Fruit fly (Drosophila melanogaster): ENCODE data around the gene CG42713.

The CG42713 gene

DNA sequence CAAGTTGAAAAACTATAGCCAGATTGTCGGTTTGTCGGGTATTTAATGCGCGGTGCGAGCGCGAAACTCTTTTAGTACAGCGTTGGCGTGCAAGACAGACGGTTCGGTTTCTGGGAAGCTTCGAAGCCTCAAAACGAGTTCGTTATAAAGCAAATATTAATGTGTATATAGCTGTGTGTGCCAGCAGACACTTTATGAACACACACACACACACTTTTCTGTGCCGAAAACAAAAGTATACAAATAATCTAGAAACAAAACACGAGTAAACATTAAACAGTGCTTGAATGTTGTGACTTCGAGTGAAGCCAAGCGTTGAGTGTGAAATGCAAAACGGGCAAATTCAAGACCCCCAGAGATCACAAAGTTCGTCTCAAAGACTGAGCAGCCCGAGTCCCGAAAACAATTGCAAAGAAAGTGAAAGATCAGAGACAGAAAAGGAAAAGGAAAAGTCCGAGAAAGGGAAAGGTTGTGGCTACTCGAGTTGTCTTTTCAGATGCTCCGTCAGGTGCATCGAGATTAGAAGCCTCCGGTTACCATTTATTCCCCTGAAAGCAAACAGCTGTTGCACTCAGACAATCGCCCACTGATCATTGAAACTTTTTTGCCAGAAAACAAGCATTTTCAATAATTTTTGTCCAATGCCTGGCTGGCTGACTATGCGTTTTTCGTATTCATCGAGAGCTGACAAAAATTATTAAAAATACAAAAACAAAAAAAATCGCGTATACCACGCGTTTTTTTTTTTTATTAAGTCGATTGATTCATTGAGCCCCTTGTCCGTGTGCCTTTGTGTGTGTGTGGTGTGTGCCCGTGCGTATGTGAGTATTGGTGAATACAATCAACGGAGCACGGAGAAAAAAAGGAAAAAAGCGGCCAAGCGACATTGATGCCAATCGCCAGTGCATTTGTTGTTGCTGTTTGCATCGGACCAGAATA lies 7.7 kb downstream of the CG42713 start, which contains the start of gene CG34398 (continued):
- TF ChIP-seq ara (GFP tag; IDR thresholded peaks at IDR 0.05) (peak; percentile 40; the same call in 1 of the 2 replicates), CG34224 (GFP tag; IDR thresholded peaks at IDR 0.05; ENCODE audit: partially characterized antibody) (no peak)

DNA sequence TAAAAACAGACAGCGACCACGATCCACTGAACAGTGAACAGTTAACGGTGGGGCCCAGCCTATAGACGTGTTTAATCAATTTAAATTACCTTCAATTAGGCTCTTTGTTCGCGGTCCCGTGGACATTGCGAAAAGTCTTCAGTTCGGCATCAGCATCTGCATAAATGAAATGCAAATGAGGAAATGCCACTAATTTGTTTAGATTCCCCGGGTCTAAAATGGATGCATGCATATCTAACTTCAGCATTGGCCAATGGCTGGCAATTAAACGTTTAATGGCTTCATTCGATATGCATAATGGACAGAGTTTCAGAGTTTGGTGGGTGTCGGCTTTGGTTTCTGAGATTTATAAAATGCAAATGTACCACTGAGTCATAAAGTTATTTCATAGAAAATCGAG lies 10.6 kb downstream of the CG42713 start:
- TF ChIP-seq Awh (GFP tag; IDR thresholded peaks at IDR 0.05) = peak; percentile 69
- TF ChIP-seq vvl (GFP tag; IDR thresholded peaks at IDR 0.05) = peak; percentile 71; the same call in 1 of the 2 replicates
- peak; percentile 3 for TF ChIP-seq abd-A (tag; optimal IDR thresholded peaks at IDR 0.05)
- TF ChIP-seq E2f2 (GFP tag; IDR thresholded peaks at IDR 0.05) = no peak

DNA sequence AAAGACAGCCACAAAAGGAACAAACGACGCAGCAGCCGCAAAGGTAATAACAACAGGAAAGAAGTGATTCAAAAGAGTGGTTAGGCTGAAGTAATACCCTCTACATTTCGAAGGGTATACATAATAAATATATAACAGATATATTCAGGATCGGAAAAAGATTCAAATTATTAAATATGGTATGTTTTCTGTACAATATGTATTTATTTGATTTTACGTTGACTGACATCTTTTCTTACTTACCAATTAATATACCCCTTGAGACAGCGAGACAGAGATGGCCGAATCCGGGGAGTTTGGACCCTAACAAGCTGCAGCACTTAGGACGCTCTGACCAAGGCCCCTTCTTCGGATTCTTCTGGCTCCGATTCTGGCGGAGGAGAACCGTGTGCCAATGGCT lies 15.0 kb downstream of the CG42713 start:
- TF ChIP-seq CG18599 (GFP tag; optimal IDR thresholded peaks at IDR 0.05) (no peak), sens (GFP tag) (peak; percentile 13)

DNA sequence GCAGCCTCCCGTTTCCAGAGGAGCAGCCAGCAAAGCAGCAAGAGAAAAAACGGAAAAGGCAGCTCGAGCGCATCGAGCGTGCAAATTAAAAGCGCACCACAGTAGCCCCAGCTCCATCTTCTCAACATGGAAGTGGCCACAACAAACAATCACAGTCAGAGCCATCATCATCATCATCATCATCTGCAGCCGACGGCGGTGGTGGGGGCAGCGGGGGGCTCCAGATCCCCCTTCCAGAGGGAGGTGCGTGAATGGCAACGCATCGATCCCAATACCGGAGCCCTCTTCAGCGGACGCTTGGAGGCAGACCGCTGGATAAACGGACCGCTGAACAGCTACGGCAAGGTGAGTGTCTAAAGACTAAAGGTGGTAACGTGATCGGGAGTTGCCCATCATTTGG lies 24.5 kb downstream of the CG42713 start:
- TF ChIP-seq wek (GFP tag; optimal IDR thresholded peaks at IDR 0.05) = no peak
- peak; percentile 4 for TF ChIP-seq CG12769 (tag; optimal IDR thresholded peaks at IDR 0.05)
- no peak for TF ChIP-seq pita (GFP tag; optimal IDR thresholded peaks at IDR 0.05)
- TF ChIP-seq GATAe (GFP tag; conservative IDR thresholded peaks at IDR 0.05) = no peak
- TF ChIP-seq crol (GFP tag; IDR thresholded peaks at IDR 0.05) = peak; percentile 54; the same call in 1 of the 2 replicates
- TF ChIP-seq CG10462 (GFP tag; optimal IDR thresholded peaks at IDR 0.05) = no peak
- no peak for TF ChIP-seq CG7839 (tag; optimal IDR thresholded peaks at IDR 0.05)
- TF ChIP-seq CG6854 (GFP tag; optimal IDR thresholded peaks at IDR 0.05) = no peak
- TF ChIP-seq ham (GFP tag; IDR thresholded peaks at IDR 0.05) = no peak

DNA sequence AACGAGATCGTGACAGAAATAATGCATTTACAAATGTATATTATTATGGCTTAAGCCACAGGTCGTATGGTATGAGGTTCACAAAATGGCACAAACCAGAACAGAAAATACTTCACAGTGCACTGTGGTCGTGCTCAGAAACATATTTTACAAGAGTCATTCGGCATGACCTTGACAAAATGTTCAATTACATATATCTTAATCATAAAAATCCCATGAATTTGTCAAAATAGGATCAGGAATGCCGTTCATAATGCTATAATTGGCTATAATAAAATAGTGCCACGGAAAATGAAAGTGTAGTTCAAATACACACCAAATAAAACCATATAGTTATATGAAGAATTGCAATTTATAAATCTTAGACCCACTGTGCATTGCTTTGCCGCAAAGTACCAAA lies 28.4 kb downstream of the CG42713 start:
- TF ChIP-seq CG11504 (tag; optimal IDR thresholded peaks at IDR 0.05) = no peak
- TF ChIP-seq repo (GFP tag; optimal IDR thresholded peaks at IDR 0.05) = no peak
- TF ChIP-seq Bteb2 (GFP tag; optimal IDR thresholded peaks at IDR 0.05) = no peak
- peak; percentile 21 for TF ChIP-seq sens (GFP tag)
- TF ChIP-seq crp (GFP tag; optimal IDR thresholded peaks at IDR 0.05) = no peak
- TF ChIP-seq MBD-R2 (GFP tag; IDR thresholded peaks at IDR 0.05) = no peak
- TF ChIP-seq Med (GFP tag) = no peak
- TF ChIP-seq Gsc (GFP tag; IDR thresholded peaks at IDR 0.05) = no peak
- peak in 1 of 2 experiments; percentile 29 for TF ChIP-seq bsh (GFP tag; optimal IDR thresholded peaks at IDR 0.05)
- TF ChIP-seq Adf1 (GFP tag; IDR thresholded peaks at IDR 0.05) = no peak
- TF ChIP-seq CG12659 (GFP tag; optimal IDR thresholded peaks at IDR 0.05) = no peak
- no peak for TF ChIP-seq CG34376 (GFP tag; optimal IDR thresholded peaks at IDR 0.05)
- peak; percentile 7 for TF ChIP-seq nom (GFP tag; optimal IDR thresholded peaks at IDR 0.05)
- TF ChIP-seq seq (GFP tag; IDR thresholded peaks at IDR 0.05) = no peak
- TF ChIP-seq CG30431 (GFP tag; optimal IDR thresholded peaks at IDR 0.05) = no peak
- no peak for TF ChIP-seq GATAe (GFP tag; conservative IDR thresholded peaks at IDR 0.05)
- TF ChIP-seq CG13894 (tag; optimal IDR thresholded peaks at IDR 0.05) = no peak
- TF ChIP-seq ftz-f1 (GFP tag; optimal IDR thresholded peaks at IDR 0.05) = no peak
- TF ChIP-seq Xrp1 (GFP tag; IDR thresholded peaks at IDR 0.05) = no peak
- no peak for TF ChIP-seq CG18011 (GFP tag; optimal IDR thresholded peaks at IDR 0.05)
- no peak for TF ChIP-seq HmgD (GFP tag; optimal IDR thresholded peaks at IDR 0.05)
- TF ChIP-seq HHEX (GFP tag; optimal IDR thresholded peaks at IDR 0.05) = no peak
- no peak for TF ChIP-seq exex (tag; optimal IDR thresholded peaks at IDR 0.05)
- peak; percentile 44; the same call in 1 of the 2 replicates for TF ChIP-seq Drgx (GFP tag; IDR thresholded peaks at IDR 0.05)

All from whole organism, embryonic.